Worm (Caenorhabditis elegans): ENCODE measurements around the gene pdhk-2.

DNA sequence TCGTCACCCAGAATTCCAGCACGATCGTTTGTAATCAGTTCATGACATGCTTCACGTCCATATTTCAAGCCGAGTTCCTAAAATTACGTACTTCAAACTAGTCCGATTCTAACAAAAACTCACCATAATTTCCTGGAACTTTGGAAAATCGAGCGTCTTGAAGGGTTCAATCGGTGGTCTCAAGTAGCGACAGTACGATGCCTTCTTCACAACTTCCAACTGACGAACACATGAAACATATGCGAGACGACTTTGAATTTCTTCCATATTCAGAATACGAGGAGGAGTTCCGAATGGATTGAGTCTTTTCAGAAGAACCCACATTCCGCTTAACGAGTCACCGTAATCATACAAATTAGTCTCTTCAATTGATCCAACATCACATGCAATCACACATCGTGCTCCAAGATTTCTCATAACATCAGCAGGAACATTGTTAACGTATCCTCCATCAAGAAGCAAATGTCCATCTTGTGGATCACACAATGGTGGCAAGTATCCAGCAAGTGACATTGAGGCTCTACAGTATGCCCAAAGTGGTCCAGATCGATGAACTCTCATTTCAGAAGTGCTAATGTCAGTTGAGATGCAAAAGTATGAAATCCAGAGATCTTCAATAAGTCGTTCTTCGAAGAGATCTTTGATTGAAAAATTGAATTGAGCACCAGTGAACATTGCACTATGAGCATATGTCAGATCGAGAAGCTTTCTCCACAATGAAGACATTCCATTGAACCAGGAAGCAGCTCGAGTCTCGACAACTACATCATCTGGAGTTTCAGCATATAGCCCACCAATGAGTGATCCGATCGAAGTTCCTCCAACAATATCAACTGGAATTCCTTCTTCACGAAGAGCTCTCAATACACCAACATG lies 15.0 kb downstream of the pdhk-2 start:
- no peak for TF ChIP-seq him-1 (tag; optimal IDR thresholded peaks at IDR 0.05)
- no peak for TF ChIP-seq dao-5 (tag; optimal IDR thresholded peaks at IDR 0.05)
